Fruit fly (Drosophila melanogaster) ovary, adult (tissue): ENCODE measurements around the gene CG34178.

Experiments used
- CG17801 ChIP-seq: fragments of 200-800 bp; optimal IDR thresholded peaks from 2 replicates; lab custom pipeline; 2019; ENCODE audit warnings: missing biosample characterization, mild to moderate bottlenecking, missing genetic modification characterization, moderate library complexity; ENCODE audit not compliant: partially characterized antibody

CG34178 gene

DNA sequence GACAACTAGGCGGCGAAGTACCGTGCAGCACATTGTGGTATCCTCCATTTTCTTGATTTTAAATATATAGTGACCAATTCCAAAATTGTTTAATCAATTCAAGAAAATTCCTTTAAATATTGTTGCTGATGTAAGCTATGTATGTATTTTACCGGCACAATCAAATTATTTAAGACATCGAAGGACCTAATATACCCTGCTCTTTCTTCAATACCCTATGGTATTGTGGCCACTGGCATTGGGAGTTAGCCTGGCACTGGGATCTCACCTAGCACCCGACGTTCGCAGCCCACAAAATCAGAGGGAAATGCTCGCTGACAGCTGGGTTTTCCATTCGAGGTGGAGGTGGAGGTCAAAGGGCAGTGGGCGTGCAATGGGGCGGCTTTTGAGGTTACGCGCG is 11.6 kb upstream of the CG34178 start:
- TF ChIP-seq CG17801 (GFP tag; lab: Kevin White, UChicago), result no peak

DNA sequence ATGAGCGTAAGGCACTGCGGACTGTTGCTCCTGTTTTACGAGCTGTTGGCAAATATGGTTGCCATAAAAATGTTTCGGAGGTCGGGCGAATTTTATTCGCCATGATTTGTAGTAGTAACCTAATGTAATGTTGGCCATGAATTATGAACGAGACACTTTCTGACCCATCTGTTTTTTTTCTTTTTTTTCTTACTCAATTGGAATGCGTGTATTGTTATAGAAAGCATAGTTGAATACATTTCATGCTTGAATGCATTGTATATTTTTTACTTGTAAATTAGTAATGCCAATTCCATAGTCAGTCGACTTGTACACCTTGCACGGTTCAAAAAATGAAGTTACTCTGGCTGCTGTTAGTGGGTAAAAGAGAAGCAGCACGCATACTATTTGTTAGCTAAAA is 3.8 kb downstream of the CG34178 start, which contains the start of gene CG43056:
CG43056 (plus strand) TSS at position 301 of the 400 bp plus-strand sequence.
- no peak for TF ChIP-seq CG17801 (GFP tag; lab: Kevin White, UChicago)

DNA sequence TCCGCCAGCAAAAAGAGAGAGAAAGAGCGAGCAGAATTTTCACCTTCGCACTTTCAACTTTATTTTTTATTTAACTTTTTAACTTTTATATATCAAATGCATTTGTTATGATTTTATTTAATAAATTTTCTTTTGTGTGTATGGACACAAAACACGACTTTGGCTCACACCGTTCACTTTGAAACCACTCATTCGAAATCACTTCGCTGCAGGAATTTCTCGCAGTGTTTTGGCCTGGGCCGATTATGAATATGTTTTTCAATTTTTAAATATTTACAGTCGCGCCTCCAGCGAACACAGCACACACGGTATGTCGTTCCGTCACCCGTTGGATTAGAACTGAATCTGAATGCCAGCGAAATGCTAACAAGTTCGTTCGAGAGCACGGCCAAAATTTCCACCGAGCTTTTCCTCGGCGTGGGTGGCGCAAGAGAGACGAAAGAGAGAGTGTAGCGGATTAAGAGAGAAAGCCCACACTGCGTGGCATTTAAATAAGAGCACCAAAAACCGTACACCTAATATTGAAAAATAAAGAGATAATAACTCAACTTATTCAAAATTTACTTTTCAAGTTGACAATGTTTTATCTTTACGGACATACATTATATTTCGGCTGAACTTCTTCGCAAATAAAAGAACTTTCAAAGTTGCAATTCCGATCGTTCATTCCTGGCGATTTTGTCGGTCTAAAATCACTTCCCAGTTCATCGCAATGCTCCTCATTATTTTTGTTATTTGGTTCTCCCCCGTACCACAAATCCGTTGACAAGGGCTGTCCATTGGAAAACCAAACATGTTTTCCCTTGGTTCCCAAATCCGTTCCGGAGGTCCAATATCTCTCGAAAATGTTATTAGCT is 7.4 kb downstream of the CG34178 start, which contains the start of gene CG15431:
CG15431 (minus strand) TSS at position 402 of the 857 bp plus-strand sequence.
- TF ChIP-seq CG17801 (GFP tag; lab: Kevin White, UChicago), result no peak

DNA sequence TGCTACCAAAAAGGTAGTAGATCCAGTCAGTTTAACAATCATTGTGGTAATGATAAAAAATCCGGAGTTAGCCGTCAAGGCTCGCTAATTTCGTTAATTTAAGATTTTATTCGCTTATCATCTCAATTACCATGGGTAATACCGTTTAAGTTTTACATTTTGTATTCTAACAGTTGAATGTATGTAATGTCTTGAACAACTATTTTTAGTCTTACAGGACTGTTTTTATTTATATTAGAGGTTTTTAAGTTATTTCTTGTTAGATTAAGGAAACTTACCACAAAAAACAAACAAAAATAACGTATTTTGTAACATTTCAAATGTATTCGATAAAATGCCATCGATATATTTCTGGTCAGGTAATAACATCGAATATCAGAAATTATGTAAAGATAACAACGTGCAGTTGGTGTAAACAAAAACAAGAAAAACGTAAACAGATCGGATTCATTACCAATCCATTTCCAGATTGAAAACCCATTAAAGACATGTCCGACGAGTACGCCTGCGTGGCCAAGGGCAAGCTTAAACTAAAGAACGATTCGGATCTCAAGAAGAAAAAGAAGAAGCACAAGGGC is 8.4 kb downstream of the CG34178 start, which contains the start of the genes Sfp24F and CG15432:
Sfp24F (minus strand) TSS at position 51 of the 578 bp plus-strand sequence.
CG15432 (plus strand) TSS at position 311 of the 578 bp plus-strand sequence.
- peak; percentile 14 for TF ChIP-seq CG17801 (GFP tag; lab: Kevin White, UChicago)

DNA sequence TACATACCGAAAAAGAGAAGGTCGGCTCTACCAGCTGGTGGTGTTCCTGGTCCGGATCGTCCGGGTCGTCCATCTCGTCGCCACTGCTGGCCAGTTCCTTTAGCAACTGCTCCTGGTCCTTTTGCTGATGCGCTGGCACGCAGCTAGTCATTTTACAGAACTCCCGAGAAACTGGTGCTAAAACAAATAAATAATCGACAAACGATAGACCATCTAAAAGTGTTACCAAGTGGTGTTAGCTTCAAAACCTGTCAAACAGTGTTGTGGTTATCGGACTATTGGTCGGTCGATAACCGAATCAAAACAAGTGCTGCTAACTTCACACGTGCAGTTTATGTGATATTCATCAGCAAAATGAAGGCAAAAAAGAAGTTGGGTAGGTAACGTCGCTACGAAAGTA is 10.7 kb downstream of the CG34178 start, which contains the start of the genes morgue and Elp3:
morgue (minus strand) TSS at position 224 of the 400 bp plus-strand sequence.
Elp3 (plus strand) TSS at position 276 of the 400 bp plus-strand sequence.
- peak; percentile 3 for TF ChIP-seq CG17801 (GFP tag; lab: Kevin White, UChicago)

DNA sequence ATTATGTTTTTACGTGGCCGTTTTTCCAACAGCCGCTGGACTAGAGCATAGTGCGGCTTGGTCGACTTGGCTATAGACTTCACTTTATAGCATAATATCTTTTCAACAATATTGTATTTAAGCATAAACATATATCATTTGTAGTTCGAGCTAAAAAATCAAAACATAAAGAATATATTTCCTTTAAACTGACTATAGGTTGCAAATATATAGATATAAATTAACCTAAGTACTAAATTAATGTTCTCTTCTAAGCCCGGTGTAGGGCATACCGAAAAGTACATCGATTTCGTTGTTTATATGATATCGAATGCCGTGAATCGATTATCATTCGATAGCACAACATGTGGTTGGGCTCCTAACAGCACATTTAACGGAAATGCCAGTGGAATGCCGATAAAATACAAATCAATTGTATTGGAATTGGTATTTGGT is 14.9 kb downstream of the CG34178 start, which contains the start of gene MFS18:
MFS18 (minus strand) TSS at position 54 of the 435 bp plus-strand sequence.
- peak; percentile 89 for TF ChIP-seq CG17801 (GFP tag; lab: Kevin White, UChicago)

DNA sequence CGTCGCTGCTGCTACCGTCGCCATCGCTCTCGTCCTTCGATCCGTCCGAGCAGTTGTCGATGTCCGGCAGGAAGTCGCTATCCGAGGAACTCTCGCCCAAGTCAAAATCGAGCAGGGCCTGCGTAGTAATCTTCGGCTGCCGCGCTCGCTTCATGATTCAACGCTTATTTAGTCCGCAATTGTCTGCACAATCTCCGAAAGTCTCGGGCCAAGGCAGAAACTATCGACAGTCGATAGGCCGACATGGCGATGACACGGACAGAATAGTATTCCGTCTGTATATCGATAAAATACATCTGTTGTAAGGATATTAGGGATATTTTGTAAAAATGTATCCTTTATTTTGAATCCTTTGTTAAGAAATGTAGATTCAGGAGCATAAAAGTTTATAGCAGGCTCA is 19.1 kb downstream of the CG34178 start, which contains the start of gene CG15439:
CG15439 (minus strand) TSS at position 241 of the 400 bp plus-strand sequence.
- no peak for TF ChIP-seq CG17801 (GFP tag; lab: Kevin White, UChicago)

DNA sequence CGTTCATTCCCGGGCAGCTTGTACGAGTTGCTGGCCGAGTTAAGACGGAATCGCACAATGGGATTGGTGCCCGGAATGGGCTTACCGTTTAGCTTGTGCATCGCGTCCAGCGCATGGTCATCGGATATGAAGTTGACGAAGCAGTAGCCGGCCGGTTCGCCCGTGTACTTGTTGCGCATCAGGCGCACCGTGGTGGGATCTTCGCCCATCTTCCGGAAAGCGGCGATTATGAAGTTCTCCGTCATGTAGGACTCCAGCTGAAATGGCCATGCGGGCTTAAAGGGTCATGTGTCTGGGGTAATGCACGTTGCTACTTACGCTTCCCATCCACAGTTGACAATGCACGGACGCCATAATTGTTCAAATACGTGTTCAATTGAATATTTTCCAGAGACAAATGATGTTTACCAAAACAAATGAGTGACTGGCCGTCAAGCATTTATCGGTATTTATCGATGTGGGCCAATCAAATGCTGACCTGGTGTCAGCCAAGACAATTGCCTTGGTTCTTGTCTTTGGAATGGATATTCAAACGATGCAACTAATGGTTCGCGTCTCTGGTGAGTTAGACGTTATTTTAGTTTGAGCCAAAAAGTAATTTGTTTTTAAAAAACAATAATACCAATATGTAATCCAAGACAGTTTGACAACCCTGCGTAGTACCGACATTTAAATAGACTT is 20.4 kb downstream of the CG34178 start, which contains the start of the genes Secp43 and ND-B8:
Secp43 (minus strand) TSS at position 445 of the 681 bp plus-strand sequence.
ND-B8 (plus strand) TSS at position 618 of the 681 bp plus-strand sequence.
- no peak for TF ChIP-seq CG17801 (GFP tag; lab: Kevin White, UChicago)

DNA sequence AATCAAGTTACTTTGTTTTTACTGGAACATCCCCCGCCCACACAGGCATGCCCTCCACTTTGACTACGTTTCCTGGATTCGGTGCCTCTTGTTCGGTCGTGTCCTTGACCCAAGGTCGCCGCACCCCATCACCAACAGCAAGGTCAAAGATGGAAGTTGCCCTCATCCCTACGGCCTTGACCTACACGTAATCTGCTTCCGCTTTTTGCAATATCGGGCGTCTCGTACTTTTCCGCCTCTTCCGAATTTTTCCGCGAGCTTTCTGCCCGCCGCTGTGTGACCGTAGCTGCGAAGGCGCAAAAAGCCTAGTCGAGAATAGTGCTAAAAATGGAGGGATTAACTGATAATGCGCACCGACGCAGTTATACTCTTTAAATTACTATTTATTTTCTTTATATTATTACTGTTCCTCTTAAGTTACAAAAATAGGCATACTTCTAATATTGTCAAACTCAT is 22.9 kb downstream of the CG34178 start, which contains the start of gene Gs1l:
Gs1l (minus strand) TSS at position 269 of the 456 bp plus-strand sequence.
- peak; percentile 26 for TF ChIP-seq CG17801 (GFP tag; lab: Kevin White, UChicago)

DNA sequence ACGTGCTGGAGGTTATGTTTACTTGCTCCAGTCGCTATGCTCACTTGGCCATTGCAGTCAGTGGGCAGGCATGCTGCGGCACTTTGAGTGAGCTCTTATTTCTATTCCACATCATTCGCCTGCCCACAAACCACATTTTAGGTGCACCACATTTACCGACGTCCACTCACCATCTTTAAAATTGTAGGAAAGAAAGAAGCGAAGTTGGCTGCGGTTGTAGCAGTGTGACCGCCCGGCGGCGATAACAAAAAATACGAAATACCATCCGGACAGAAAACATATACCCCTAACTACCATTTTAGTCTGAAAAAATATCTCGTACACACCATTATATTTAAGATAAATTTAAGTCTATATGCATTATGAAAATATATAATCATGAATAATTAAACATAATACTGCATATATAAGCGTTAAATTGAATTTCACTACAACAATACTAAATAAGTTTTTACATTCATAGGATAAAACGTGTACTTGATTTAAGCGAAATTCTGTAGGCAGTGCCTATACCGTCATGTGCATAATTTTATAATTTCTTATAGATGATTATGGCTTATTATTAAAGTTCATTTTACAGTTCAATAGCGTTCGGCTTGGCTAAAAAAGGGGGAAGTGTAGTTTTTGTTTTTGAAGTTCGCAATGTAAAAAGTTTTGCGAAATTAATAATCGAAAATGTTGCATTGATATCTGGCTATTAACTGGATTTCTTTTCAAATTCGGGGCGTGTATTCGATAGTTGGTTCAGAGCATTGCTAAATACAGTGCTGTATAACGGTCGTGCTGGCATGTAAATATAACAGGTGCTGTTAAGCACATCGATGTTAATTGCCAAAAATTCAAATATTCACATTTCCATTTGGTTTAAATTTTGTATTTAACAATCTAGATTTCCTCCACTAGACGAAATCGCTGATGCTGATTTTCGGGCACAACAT is 24.7 kb downstream of the CG34178 start, which contains the start of gene RpL27A:
RpL27A (minus strand) TSS at position 246 of the 938 bp plus-strand sequence.
- peak; percentile 61 for TF ChIP-seq CG17801 (GFP tag; lab: Kevin White, UChicago)

DNA sequence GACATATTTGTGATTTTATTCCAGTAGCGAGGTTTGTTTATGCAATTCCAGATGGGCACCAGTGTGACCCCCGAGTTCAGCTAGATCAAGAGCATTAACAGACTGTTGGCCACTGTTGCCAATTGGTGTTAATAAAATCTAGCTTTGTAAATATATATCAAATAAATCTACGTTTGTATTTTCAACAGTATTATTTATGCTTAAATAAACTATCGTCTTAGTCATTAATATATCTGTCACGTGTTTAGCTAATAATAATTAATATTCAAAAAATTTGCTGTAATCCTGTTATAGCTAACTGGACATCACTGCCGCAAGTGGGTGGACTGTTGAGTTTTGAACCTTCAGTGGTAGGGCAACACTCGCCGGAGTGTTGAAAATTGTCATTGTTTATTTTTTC is 25.8 kb downstream of the CG34178 start, which contains the start of the genes mRpL27 and CG15435:
mRpL27 (minus strand) TSS at position 96 of the 400 bp plus-strand sequence.
CG15435 (plus strand) TSS at position 187 of the 400 bp plus-strand sequence.
- no peak for TF ChIP-seq CG17801 (GFP tag; lab: Kevin White, UChicago)

DNA sequence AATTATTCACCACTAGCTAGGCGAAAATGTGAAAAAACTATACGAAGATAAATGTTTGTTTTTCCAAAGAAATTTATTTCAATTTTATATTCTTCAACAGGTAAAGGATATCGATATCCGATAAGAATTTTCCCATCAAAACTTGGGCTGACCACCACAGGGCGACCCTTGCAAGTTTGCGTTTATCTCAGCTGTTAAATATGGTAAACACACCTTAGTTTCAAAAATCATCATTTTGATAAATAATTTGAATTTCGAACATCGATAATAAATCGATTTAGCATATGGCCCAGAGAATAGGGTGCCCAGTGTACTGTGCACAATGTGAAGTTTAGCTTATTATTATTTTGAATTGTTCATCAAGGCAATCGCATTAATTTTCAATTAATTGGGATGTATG is 29.6 kb downstream of the CG34178 start, which contains the start of the genes CG15443 and Paris:
CG15443 (minus strand) TSS at position 125 of the 400 bp plus-strand sequence.
Paris (plus strand) TSS at position 289 of the 400 bp plus-strand sequence.
- TF ChIP-seq CG17801 (GFP tag; lab: Kevin White, UChicago), result no peak
